Worm (Caenorhabditis elegans) whole organism, L2 larva: ENCODE results near the gene F57B9.3.

Source experiments
- aly-2 ChIP-seq: fragments of 150-350 bp; optimal IDR thresholded peaks from 2 replicates; lab custom pipeline; 2014; ENCODE audit warnings: missing biosample characterization, missing genetic modification characterization
- ceh-16 ChIP-seq: fragments of 150-350 bp; optimal IDR thresholded peaks from 2 replicates; lab custom pipeline; 2014; ENCODE audit warnings: missing biosample characterization, missing genetic modification characterization
- elt-1 ChIP-seq: fragments of 150-350 bp; optimal IDR thresholded peaks from 2 replicates; lab custom pipeline; 2014; ENCODE audit warnings: missing biosample characterization, missing genetic modification characterization
- fos-1 ChIP-seq: fragments of 150-350 bp; optimal IDR thresholded peaks from 2 replicates; lab custom pipeline; 2014; ENCODE audit warnings: missing biosample characterization, missing genetic modification characterization
- mab-5 ChIP-seq: fragments of 150-350 bp; optimal IDR thresholded peaks from 2 replicates; lab custom pipeline; 2014; ENCODE audit warnings: missing biosample characterization, missing genetic modification characterization
- nhr-237 ChIP-seq: fragments of 150-350 bp; optimal IDR thresholded peaks from 2 replicates; lab custom pipeline; 2014; ENCODE audit warnings: missing biosample characterization, missing genetic modification characterization
- nhr-25 ChIP-seq: fragments of 150-350 bp; sonication (generic microtip); optimal IDR thresholded peaks from 3 replicates; lab custom pipeline; 2014; ENCODE audit warnings: missing biosample characterization, missing genetic modification characterization
- nhr-6 ChIP-seq: fragments of 150-350 bp; optimal IDR thresholded peaks from 2 replicates; lab custom pipeline; 2014; ENCODE audit warnings: missing biosample characterization, missing genetic modification characterization
- unc-62 ChIP-seq: fragments of 150-350 bp; optimal IDR thresholded peaks from 2 replicates; lab custom pipeline; 2014; ENCODE audit warnings: missing biosample characterization, missing genetic modification reagents, missing genetic modification characterization

DNA sequence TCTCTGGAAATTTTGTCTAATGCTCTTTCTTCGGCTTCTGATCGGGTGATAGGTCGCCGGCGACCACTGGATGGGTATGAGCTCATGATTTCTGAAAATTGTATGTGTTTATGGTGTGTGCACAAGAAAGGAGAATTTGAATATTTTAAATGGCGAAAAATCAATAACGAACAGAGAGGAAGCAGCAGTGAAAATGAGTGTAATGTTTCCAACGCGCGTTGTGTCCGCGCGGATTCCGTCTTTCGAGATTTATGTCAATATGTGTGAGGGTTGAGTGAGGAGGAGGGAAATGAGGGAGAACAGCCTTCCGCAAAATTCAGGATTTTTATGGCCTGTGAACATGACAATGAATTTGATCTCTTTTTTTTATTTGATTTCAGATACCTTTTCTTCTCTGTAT, 10.9 kb upstream of the F57B9.3 start, which contains the start of gene flap-1:
- no peak for TF ChIP-seq nhr-25 (tag; lab: Kevin White, UChicago)
- TF ChIP-seq elt-1 (tag; lab: Kevin White, UChicago) = no peak
- TF ChIP-seq mab-5 (tag; lab: Kevin White, UChicago) = no peak
- TF ChIP-seq ceh-16 (tag; lab: Kevin White, UChicago) = no peak
- TF ChIP-seq unc-62 (GFP tag; lab: Kevin White, UChicago) = no peak
- TF ChIP-seq nhr-237 (tag; lab: Kevin White, UChicago) = no peak
- no peak for TF ChIP-seq fos-1 (tag; lab: Kevin White, UChicago)
- TF ChIP-seq aly-2 (tag; lab: Kevin White, UChicago) = no peak
- TF ChIP-seq nhr-6 = no peak
